Worm (Caenorhabditis elegans): ENCODE data around the gene lsm-7.

lsm-7 gene

DNA sequence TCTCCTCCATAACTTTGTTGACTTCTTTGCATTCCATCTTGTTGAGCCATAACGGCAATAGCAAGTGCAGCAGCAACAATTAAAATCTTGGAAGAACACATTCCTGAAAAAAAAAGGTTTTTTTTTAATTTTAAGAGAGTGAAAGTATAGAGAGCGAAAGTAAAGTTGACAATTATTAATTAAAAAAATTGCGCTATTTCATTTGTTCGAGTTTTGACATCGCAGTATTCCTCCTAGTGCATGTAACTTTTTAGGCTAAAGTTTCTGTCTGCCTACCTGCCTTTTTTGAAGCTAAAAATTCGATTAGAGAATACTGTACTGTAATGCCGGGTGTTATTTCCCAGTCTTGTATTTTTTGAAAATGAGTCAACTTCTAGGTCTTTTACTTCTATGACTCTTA is 41.3 kb upstream of the lsm-7 start, which contains the start of gene srlf-12:
srlf-12 (minus strand) TSS at position 101 of the 400 bp plus-strand sequence.
- TF ChIP-seq vab-7 (GFP tag; IDR thresholded peaks at IDR 0.05) (no peak), saeg-2 (GFP tag; IDR thresholded peaks at IDR 0.05) (no peak), attf-4 (tag; optimal IDR thresholded peaks at IDR 0.05) (no peak), cey-2 (tag; optimal IDR thresholded peaks at IDR 0.05; ENCODE audit: borderline replicate concordance, insufficient read depth) (no peak), ZK337.2 (GFP tag; IDR thresholded peaks at IDR 0.05) (no peak), nhr-237 (tag; optimal IDR thresholded peaks at IDR 0.05) (no peak), T26A8.4 (GFP tag; IDR thresholded peaks at IDR 0.05) (no peak), set-16 (GFP tag; IDR thresholded peaks at IDR 0.05) (no peak), rbr-2 (tag; optimal IDR thresholded peaks at IDR 0.05) (no peak), spr-1 (tag; optimal IDR thresholded peaks at IDR 0.05) (no peak), nhr-28 (tag; optimal IDR thresholded peaks at IDR 0.05) (no peak)

DNA sequence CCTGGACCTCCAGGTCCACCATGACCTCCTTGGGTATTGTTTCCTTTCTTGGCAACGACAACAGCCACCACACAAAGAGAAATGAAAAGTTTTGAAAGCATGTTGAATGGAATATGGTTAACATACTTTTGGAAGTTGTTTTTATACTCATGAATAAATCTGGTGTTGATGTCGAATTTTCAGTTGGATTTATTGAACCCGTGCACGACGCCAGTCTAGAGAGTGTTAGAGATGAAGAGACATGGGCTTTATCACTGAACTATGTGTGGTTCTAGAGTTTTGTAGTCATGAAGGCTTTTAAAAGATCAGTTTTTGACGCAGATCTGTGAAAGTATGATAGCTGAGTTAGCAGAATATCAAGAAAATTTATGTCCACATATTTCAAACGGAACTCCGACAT is 39.0 kb upstream of the lsm-7 start, which contains the start of gene srlf-14:
srlf-14 (minus strand) TSS at position 101 of the 400 bp plus-strand sequence.
- TF ChIP-seq ceh-28 (tag; optimal IDR thresholded peaks at IDR 0.05) (no peak), nhr-28 (tag; optimal IDR thresholded peaks at IDR 0.05) (no peak), ctbp-1 (GFP tag; IDR thresholded peaks at IDR 0.05) (no peak), set-16 (GFP tag; IDR thresholded peaks at IDR 0.05) (no peak), aha-1 (tag) (peak; percentile 65), vab-7 (GFP tag; IDR thresholded peaks at IDR 0.05) (no peak), T20F7.1 (GFP tag; optimal IDR thresholded peaks at IDR 0.05) (no peak)

ce11 chrIV:10896512-10896911 is 36.8 kb upstream of the lsm-7 start, which contains the start of gene srlf-13:
srlf-13 (minus strand) TSS chrIV:10896612.
- no peak for TF ChIP-seq arid-1 (GFP tag; conservative IDR thresholded peaks at IDR 0.05)
- no peak for TF ChIP-seq mdt-29 (GFP tag; IDR thresholded peaks at IDR 0.05)
- TF ChIP-seq vab-7 (GFP tag; IDR thresholded peaks at IDR 0.05): no peak
- no peak for TF ChIP-seq attf-4 (tag; optimal IDR thresholded peaks at IDR 0.05)
- no peak for TF ChIP-seq snpc-4 (tag; optimal IDR thresholded peaks at IDR 0.05)
- no peak for TF ChIP-seq hmg-1.1 (GFP tag; IDR thresholded peaks at IDR 0.05)
- TF ChIP-seq php-3 (GFP tag; IDR thresholded peaks at IDR 0.05): no peak
- no peak for TF ChIP-seq T20F7.1 (GFP tag; optimal IDR thresholded peaks at IDR 0.05)
- no peak for TF ChIP-seq Y105C5A.15 (GFP tag; IDR thresholded peaks at IDR 0.05)
- TF ChIP-seq F10B5.3 (tag; optimal IDR thresholded peaks at IDR 0.05): no peak
- no peak for TF ChIP-seq F44E2.7 (GFP tag; IDR thresholded peaks at IDR 0.05)
- TF ChIP-seq ceh-32 (tag; optimal IDR thresholded peaks at IDR 0.05; ENCODE audit: poor library complexity): no peak
- TF ChIP-seq duxl-1 (tag; optimal IDR thresholded peaks at IDR 0.05; ENCODE audit: poor library complexity): no peak
- TF ChIP-seq set-16 (GFP tag; IDR thresholded peaks at IDR 0.05): no peak
- TF ChIP-seq zfp-3 (GFP tag; conservative IDR thresholded peaks at IDR 0.05): no peak
- TF ChIP-seq mdl-1 (tag; optimal IDR thresholded peaks at IDR 0.05): no peak
- no peak for TF ChIP-seq lin-1 (GFP tag; IDR thresholded peaks at IDR 0.05)

DNA sequence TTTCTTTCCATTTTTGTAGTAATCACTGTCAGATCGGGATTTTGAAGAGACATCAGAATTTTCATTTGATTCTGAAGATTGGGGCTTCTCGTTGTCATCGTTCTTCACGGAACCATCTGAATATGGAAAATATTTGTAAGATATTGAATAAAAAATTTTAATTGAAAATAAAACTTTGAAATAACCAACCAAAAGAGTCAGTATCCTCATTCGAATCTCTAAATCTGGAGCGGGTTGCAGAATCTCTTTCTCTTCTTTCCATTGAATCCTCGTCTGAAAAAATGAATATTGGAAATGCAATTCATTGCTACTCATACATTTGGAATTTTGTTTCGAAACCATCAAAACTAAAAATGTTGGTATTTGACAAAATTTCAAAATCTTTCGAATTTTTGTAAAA is 35.1 kb upstream of the lsm-7 start:
- peak; percentile 48 for TF ChIP-seq aha-1 (tag)
- TF ChIP-seq lin-39 (tag; optimal IDR thresholded peaks at IDR 0.05): no peak
- TF ChIP-seq unc-62 (GFP tag; optimal IDR thresholded peaks at IDR 0.05 in 1 of 2): peak in 1 of 2 experiments; percentile 92
- no peak for TF ChIP-seq unc-62 (tag; optimal IDR thresholded peaks at IDR 0.05)

- TF ChIP-seq tag-97 (GFP tag; IDR thresholded peaks at IDR 0.05) (no peak), ZK546.5 (tag; optimal IDR thresholded peaks at IDR 0.05) (no peak), aha-1 (tag) (no peak), duxl-1 (tag; optimal IDR thresholded peaks at IDR 0.05; ENCODE audit: poor library complexity) (no peak), zip-2 (tag; optimal IDR thresholded peaks at IDR 0.05) (no peak), saeg-2 (GFP tag; IDR thresholded peaks at IDR 0.05) (no peak)
Measured at ce11 chrIV:10899091-10899490, 34.2 kb upstream of the lsm-7 start, which contains the start of the genes F13E9.9 and F13E9.19. F13E9.9 (minus strand) TSS chrIV:10899191. F13E9.19 (plus strand) TSS chrIV:10899406.

Data from whole organism, L4 larva.